Worm (Caenorhabditis elegans): ENCODE results near the gene swsn-3.

ce11 chrIII:2724992-2725220 is 43.6 kb downstream of the swsn-3 start, which contains the start of gene Y71H2AM.11:
- TF ChIP-seq ama-1 (optimal IDR thresholded peaks at IDR 0.05) (no peak), ama-1 (GFP tag; optimal IDR thresholded peaks at IDR 0.05) (no peak), zim-3 (tag; optimal IDR thresholded peaks at IDR 0.05) (no peak), F23B12.7 (tag; optimal IDR thresholded peaks at IDR 0.05; ENCODE audit: insufficient read depth) (no peak), unc-130 (GFP tag; optimal IDR thresholded peaks at IDR 0.05) (no peak), somi-1 (GFP tag; optimal IDR thresholded peaks at IDR 0.05) (no peak), B0336.3 (GFP tag; IDR thresholded peaks at IDR 0.05) (no peak), bed-2 (GFP tag; IDR thresholded peaks at IDR 0.05) (no peak), efl-1 (GFP tag; optimal IDR thresholded peaks at IDR 0.05) (no peak), ztf-28 (GFP tag; IDR thresholded peaks at IDR 0.05) (no peak), snpc-4 (GFP tag; optimal IDR thresholded peaks at IDR 0.05) (no peak), snpc-4 (tag; optimal IDR thresholded peaks at IDR 0.05) (no peak), ztf-25 (GFP tag; IDR thresholded peaks at IDR 0.05) (no peak)

Measured in whole organism, young adult.